Fruit fly (Drosophila melanogaster) whole organism, embryonic: ENCODE measurements around the gene CG44259.

Experiments used
- CG15601 ChIP-seq: fragments of 200-800 bp; sonication (Bioruptor generic); optimal IDR thresholded peaks from 3 replicates; lab custom pipeline; 2019; ENCODE audit warnings: missing biosample characterization, mild to moderate bottlenecking, missing genetic modification characterization, moderate library complexity
- CG42726 ChIP-seq: fragments of 200-800 bp; sonication (Bioruptor generic); IDR thresholded peaks from 2 replicates; pipeline ENCODE4 v1.3.6; 2022; ENCODE audit warnings: missing biosample characterization, missing genetic modification characterization; ENCODE audit not compliant: partially characterized antibody
- CG7839 ChIP-seq: fragments of 200-800 bp; sonication (Bioruptor generic); optimal IDR thresholded peaks from 3 replicates; lab custom pipeline; 2018; ENCODE audit warnings: missing biosample characterization, mild to moderate bottlenecking, missing genetic modification characterization, moderate library complexity
- CG9817 ChIP-seq: fragments of 200-800 bp; sonication (Bioruptor generic); optimal IDR thresholded peaks from 2 replicates; lab custom pipeline; 2018; ENCODE audit warnings: missing biosample characterization, mild to moderate bottlenecking, missing genetic modification characterization, moderate library complexity
- Lpt ChIP-seq: fragments of >200 bp; optimal IDR thresholded peaks from 2 replicates; lab custom pipeline; 2018; ENCODE audit warnings: missing biosample characterization, missing genetic modification characterization
- Tbp ChIP-seq: fragments of >200 bp; optimal IDR thresholded peaks from 2 replicates; lab custom pipeline; 2018; ENCODE audit warnings: missing biosample characterization, missing genetic modification characterization
- bsh ChIP-seq, 2 experiments: fragments of 200-800 bp; sonication (Bioruptor generic); optimal IDR thresholded peaks; 2 replicates each; lab custom pipeline; 2017 to 2018; ENCODE audit warnings: mild to moderate bottlenecking in 2 of 2, missing biosample characterization in 2 of 2, missing genetic modification characterization in 2 of 2, moderate library complexity in 1 of 2
- cwo ChIP-seq: fragments of 200-800 bp; sonication (Bioruptor generic); optimal IDR thresholded peaks from 3 replicates; lab custom pipeline; 2017; ENCODE audit warnings: missing biosample characterization, missing genetic modification characterization, mild to moderate bottlenecking, moderate library complexity, missing genetic modification reagents
- h ChIP-seq: fragments of >200 bp; optimal IDR thresholded peaks from 2 replicates; lab custom pipeline; 2017
- unc-4 ChIP-seq: fragments of 200-800 bp; sonication (Bioruptor generic); IDR thresholded peaks from 2 replicates; pipeline ENCODE4 v1.3.6; 2022; ENCODE audit warnings: missing biosample characterization, missing genetic modification characterization; ENCODE audit not compliant: partially characterized antibody
- usp ChIP-seq: fragments of >200 bp; optimal IDR thresholded peaks from 2 replicates; lab custom pipeline; 2017; ENCODE audit warnings: missing biosample characterization, missing genetic modification characterization

DNA sequence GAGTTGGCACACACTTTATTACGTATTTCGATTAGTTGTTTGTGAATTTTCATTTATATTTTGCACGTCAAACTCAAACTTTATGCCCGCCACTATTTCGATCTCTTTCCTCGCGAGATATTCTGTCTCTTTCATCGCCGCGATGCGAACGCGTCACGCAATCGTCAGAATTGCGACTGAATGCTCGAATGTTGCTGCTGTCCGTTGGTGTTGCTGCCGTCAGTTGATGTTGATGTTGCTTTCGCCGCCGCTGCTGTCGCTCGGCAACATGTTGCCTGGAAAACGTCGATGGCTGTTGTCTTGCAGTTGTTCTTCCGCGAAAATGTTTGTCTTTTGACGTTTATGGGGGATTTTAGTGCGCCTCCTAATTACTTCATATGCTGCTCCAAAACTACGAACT lies 6.2 kb downstream of the CG44259 start:
- TF ChIP-seq CG7839 (tag; lab: Kevin White, UChicago) (no peak), CG42726 (no peak), cwo (GFP tag; lab: Kevin White, UChicago) (no peak), Lpt (GFP tag; lab: Kevin White, UChicago) (no peak), Tbp (GFP tag; lab: Kevin White, UChicago) (no peak), bsh (GFP tag; optimal IDR thresholded peaks at IDR 0.05; lab: Kevin White, UChicago) (no peak), unc-4 (no peak), CG9817 (tag; lab: Kevin White, UChicago) (no peak), usp (GFP tag; lab: Kevin White, UChicago) (no peak), CG15601 (tag; lab: Kevin White, UChicago) (no peak), h (lab: Kevin White, UChicago) (no peak)
